Worm (Caenorhabditis elegans) whole organism, L1 larva: Measurements from ENCODE around the gene F28A12.10.
A peak's percentile ranks its signal among the peaks of the same experiment; 100 is the strongest.

ENCODE experiments used
- C16A3.4 ChIP-seq: fragments of 150-350 bp; optimal IDR thresholded peaks from 2 replicates; lab custom pipeline; 2014; ENCODE audit warnings: missing biosample characterization, missing genetic modification characterization
- C34B4.2 ChIP-seq: sonication (generic microtip); optimal IDR thresholded peaks from 2 replicates; lab custom pipeline; 2017; ENCODE audit warnings: mild to moderate bottlenecking, missing genetic modification characterization, missing compliant biosample characterization
- Y116A8C.19 ChIP-seq: sonication (generic microtip); optimal IDR thresholded peaks from 2 replicates; lab custom pipeline; 2016; ENCODE audit warnings: missing compliant biosample characterization, missing genetic modification characterization, borderline replicate concordance
- aly-2 ChIP-seq: fragments of 150-350 bp; optimal IDR thresholded peaks from 2 replicates; lab custom pipeline; 2014; ENCODE audit warnings: missing biosample characterization, missing genetic modification characterization
- ama-1 ChIP-seq: fragments of 150-350 bp; optimal IDR thresholded peaks from 2 replicates; lab custom pipeline; 2014
- blmp-1 ChIP-seq: fragments of 150-350 bp; optimal IDR thresholded peaks from 2 replicates; lab custom pipeline; 2014; ENCODE audit warnings: missing biosample characterization, missing genetic modification characterization
- ceh-63 ChIP-seq: fragments of 200-800 bp; sonication (Bioruptor generic); optimal IDR thresholded peaks from 2 replicates; lab custom pipeline; 2018; ENCODE audit warnings: mild to moderate bottlenecking, missing genetic modification characterization, missing compliant biosample characterization
- ceh-88 ChIP-seq: fragments of 200-800 bp; sonication (Bioruptor generic); IDR thresholded peaks from 2 replicates; pipeline ENCODE4 v1.3.6; 2022; ENCODE audit warnings: missing genetic modification characterization, missing compliant biosample characterization
- ceh-90 ChIP-seq: sonication (generic microtip); optimal IDR thresholded peaks from 2 replicates; lab custom pipeline; 2016; ENCODE audit warnings: missing genetic modification characterization, missing compliant biosample characterization
- dsc-1 ChIP-seq: sonication (generic microtip); optimal IDR thresholded peaks from 2 replicates; lab custom pipeline; 2016; ENCODE audit warnings: mild to moderate bottlenecking, missing genetic modification characterization, missing compliant biosample characterization
- efl-1 ChIP-seq, 4 experiments: fragments of 150-350 bp; optimal IDR thresholded peaks in 3 of 4; peaks in 1 of 4; 1 replicate in 1 of 4; 2 replicates in 3 of 4; lab custom pipeline; 2014; ENCODE audit warnings: missing biosample characterization in 2 of 4, missing genetic modification characterization in 2 of 4, missing genetic modification reagents in 2 of 4
- egl-13 ChIP-seq: sonication (generic microtip); optimal IDR thresholded peaks from 2 replicates; lab custom pipeline; 2016; ENCODE audit warnings: missing genotype, missing genetic modification reagents, missing genetic modification characterization, missing compliant biosample characterization
- elt-3 ChIP-seq, 6 experiments: fragments of 150-350 bp in 1 of 6; sonication (generic microtip); optimal IDR thresholded peaks; 2 replicates each; lab custom pipeline; 2017 to 2018; ENCODE audit warnings: missing biosample characterization in 6 of 6, missing genetic modification characterization in 6 of 6, inconsistent platforms in 1 of 6
- fos-1 ChIP-seq: fragments of 150-350 bp; optimal IDR thresholded peaks from 2 replicates; lab custom pipeline; 2014; ENCODE audit warnings: missing biosample characterization, missing genetic modification characterization
- grh-1 ChIP-seq: fragments of 200-800 bp; sonication (Bioruptor generic); IDR thresholded peaks from 2 replicates; pipeline ENCODE4 v1.3.6; 2022; ENCODE audit warnings: missing genetic modification reagents, missing genetic modification characterization, missing compliant biosample characterization
- hlh-17 ChIP-seq: fragments of 200-800 bp; sonication (Bioruptor generic); optimal IDR thresholded peaks from 2 replicates; lab custom pipeline; 2018; ENCODE audit warnings: missing genetic modification characterization, mild to moderate bottlenecking, missing compliant biosample characterization, moderate library complexity, borderline replicate concordance
- hlh-4 ChIP-seq: sonication (generic microtip); optimal IDR thresholded peaks from 2 replicates; lab custom pipeline; 2016; ENCODE audit warnings: mild to moderate bottlenecking, missing genetic modification characterization, missing compliant biosample characterization
- hpl-2 ChIP-seq: fragments of 150-350 bp; optimal IDR thresholded peaks from 2 replicates; lab custom pipeline; 2014; ENCODE audit warnings: missing biosample characterization, missing genetic modification reagents, missing genetic modification characterization
- isw-1 ChIP-seq: fragments of 200-800 bp; sonication (Bioruptor generic); IDR thresholded peaks from 2 replicates; pipeline ENCODE4 v1.3.6; 2022; ENCODE audit warnings: missing genetic modification characterization, missing compliant biosample characterization
- jun-1 ChIP-seq: fragments of 150-350 bp; optimal IDR thresholded peaks from 2 replicates; lab custom pipeline; 2014; ENCODE audit warnings: missing biosample characterization, missing genetic modification reagents, missing genetic modification characterization
- lin-14 ChIP-seq: fragments of 200-800 bp; sonication (Bioruptor generic); optimal IDR thresholded peaks from 2 replicates; lab custom pipeline; 2018; ENCODE audit warnings: mild to moderate bottlenecking, missing genetic modification characterization, moderate library complexity, missing compliant biosample characterization
- lin-35 ChIP-seq, 2 experiments: fragments of 150-350 bp; optimal IDR thresholded peaks; 2 replicates each; lab custom pipeline; 2014; ENCODE audit warnings: missing biosample characterization in 2 of 2, missing genetic modification characterization in 2 of 2, missing genetic modification reagents in 2 of 2
- lin-39 ChIP-seq: fragments of 150-350 bp; optimal IDR thresholded peaks from 2 replicates; lab custom pipeline; 2014; ENCODE audit warnings: missing biosample characterization, missing genetic modification reagents, missing genetic modification characterization
- lsy-2 ChIP-seq, 2 experiments: fragments of 150-350 bp; optimal IDR thresholded peaks; 2 replicates each; lab custom pipeline; 2014; ENCODE audit warnings: missing biosample characterization in 2 of 2, missing genetic modification characterization in 2 of 2
- mab-9 ChIP-seq: fragments of 200-800 bp; sonication (Bioruptor generic); IDR thresholded peaks from 2 replicates; pipeline ENCODE4 v1.3.6; 2022; ENCODE audit warnings: missing genetic modification reagents, missing genetic modification characterization, missing compliant biosample characterization
- mep-1 ChIP-seq: fragments of 150-350 bp; optimal IDR thresholded peaks from 2 replicates; lab custom pipeline; 2014; ENCODE audit warnings: missing biosample characterization, missing genetic modification characterization
- nhr-11 ChIP-seq: fragments of 150-350 bp; optimal IDR thresholded peaks from 2 replicates; lab custom pipeline; 2014; ENCODE audit warnings: missing biosample characterization, missing genetic modification characterization
- nhr-19 ChIP-seq: fragments of 200-800 bp; sonication (Bioruptor generic); conservative IDR thresholded peaks from 2 replicates; pipeline ENCODE4 v1.3.6; 2022; ENCODE audit warnings: missing genetic modification characterization, missing compliant biosample characterization
- nhr-20 ChIP-seq: sonication (generic microtip); optimal IDR thresholded peaks from 2 replicates; lab custom pipeline; 2016; ENCODE audit warnings: mild to moderate bottlenecking, missing genetic modification characterization, missing compliant biosample characterization
- nhr-47 ChIP-seq: sonication (generic microtip); optimal IDR thresholded peaks from 2 replicates; lab custom pipeline; 2016; ENCODE audit warnings: mild to moderate bottlenecking, missing genetic modification characterization, moderate library complexity, missing compliant biosample characterization
- nhr-71 ChIP-seq: sonication (generic microtip); optimal IDR thresholded peaks from 2 replicates; lab custom pipeline; 2016; ENCODE audit warnings: mild to moderate bottlenecking, missing genetic modification characterization, moderate library complexity, missing compliant biosample characterization
- nhr-76 ChIP-seq: sonication (generic microtip); optimal IDR thresholded peaks from 2 replicates; lab custom pipeline; 2017; ENCODE audit warnings: missing biosample characterization, missing genetic modification characterization
- nhr-77 ChIP-seq: fragments of 150-350 bp; optimal IDR thresholded peaks from 2 replicates; lab custom pipeline; 2014; ENCODE audit warnings: missing biosample characterization, missing genetic modification characterization
- nhr-84 ChIP-seq: sonication (generic microtip); optimal IDR thresholded peaks from 2 replicates; lab custom pipeline; 2017; ENCODE audit warnings: missing biosample characterization, missing genetic modification characterization
- nhr-90 ChIP-seq: sonication (generic microtip); optimal IDR thresholded peaks from 2 replicates; lab custom pipeline; 2016; ENCODE audit warnings: mild to moderate bottlenecking, missing genetic modification characterization, missing compliant biosample characterization; ENCODE audit not compliant: poor library complexity
- pag-3 ChIP-seq: sonication (generic microtip); optimal IDR thresholded peaks from 2 replicates; lab custom pipeline; 2017; ENCODE audit warnings: missing genetic modification characterization, mild to moderate bottlenecking, missing compliant biosample characterization, antibody characterized with exemption, borderline replicate concordance; ENCODE audit not compliant: insufficient read depth
- pqm-1 ChIP-seq: sonication (generic microtip); optimal IDR thresholded peaks from 3 replicates; lab custom pipeline; 2017; ENCODE audit warnings: missing biosample characterization, missing genetic modification characterization
- skn-1 ChIP-seq: fragments of 150-350 bp; optimal IDR thresholded peaks from 2 replicates; lab custom pipeline; 2014; ENCODE audit warnings: missing biosample characterization, missing genetic modification characterization
- snu-23 ChIP-seq: sonication (generic microtip); optimal IDR thresholded peaks from 2 replicates; lab custom pipeline; 2016; ENCODE audit warnings: missing genetic modification characterization, missing compliant biosample characterization
- sox-4 ChIP-seq: sonication (generic microtip); optimal IDR thresholded peaks from 2 replicates; lab custom pipeline; 2016; ENCODE audit warnings: missing genetic modification characterization, missing compliant biosample characterization
- sptf-1 ChIP-seq: fragments of 150-350 bp; optimal IDR thresholded peaks from 2 replicates; lab custom pipeline; 2014; ENCODE audit warnings: missing biosample characterization, missing genetic modification characterization
- tbx-2 ChIP-seq: sonication (generic microtip); optimal IDR thresholded peaks from 2 replicates; lab custom pipeline; 2016; ENCODE audit warnings: missing genetic modification characterization, missing compliant biosample characterization
- tlp-1 ChIP-seq: fragments of 150-350 bp; optimal IDR thresholded peaks from 2 replicates; lab custom pipeline; 2014; ENCODE audit warnings: missing biosample characterization, missing genetic modification characterization
- unc-130 ChIP-seq: fragments of 150-350 bp; optimal IDR thresholded peaks from 2 replicates; lab custom pipeline; 2017; ENCODE audit warnings: missing biosample characterization, missing genetic modification characterization, inconsistent platforms
- unc-30 ChIP-seq: sonication (generic microtip); optimal IDR thresholded peaks from 2 replicates; lab custom pipeline; 2017; ENCODE audit warnings: missing biosample characterization, missing genetic modification characterization
- unc-98 ChIP-seq: fragments of 200-800 bp; sonication (Bioruptor generic); IDR thresholded peaks from 2 replicates; pipeline ENCODE4 v1.3.6; 2022; ENCODE audit warnings: missing genetic modification characterization, missing compliant biosample characterization
- zag-1 ChIP-seq: fragments of 150-350 bp; optimal IDR thresholded peaks from 2 replicates; lab custom pipeline; 2014; ENCODE audit warnings: missing biosample characterization, missing genetic modification characterization
- zip-4 ChIP-seq: fragments of 200-800 bp; sonication (Bioruptor generic); optimal IDR thresholded peaks from 2 replicates; lab custom pipeline; 2018; ENCODE audit warnings: mild to moderate bottlenecking, missing genetic modification characterization, moderate library complexity, missing compliant biosample characterization

F28A12.10 gene

ce11 chrV:8610633-8611404 lies 26.7 kb downstream of the F28A12.10 start, which contains the start of gene fip-4 (continued):
- TF ChIP-seq unc-98 (GFP tag; lab: Robert Waterston, UW) = no peak
- no peak for TF ChIP-seq pag-3 (tag; lab: Kevin White, UChicago)
- no peak for TF ChIP-seq skn-1 (tag; lab: Kevin White, UChicago)
- TF ChIP-seq blmp-1 (tag; lab: Kevin White, UChicago) = peak; percentile 99
- peak; percentile 26 for TF ChIP-seq nhr-90
- TF ChIP-seq dsc-1 (tag; lab: Kevin White, UChicago) = no peak
- no peak for TF ChIP-seq aly-2 (tag; lab: Kevin White, UChicago)
- TF ChIP-seq hlh-4 = no peak
- TF ChIP-seq nhr-76 (tag; lab: Kevin White, UChicago) = no peak
- TF ChIP-seq tbx-2 (tag; lab: Kevin White, UChicago) = no peak
- no peak for TF ChIP-seq ama-1 (lab: Kevin White, UChicago)
- no peak for TF ChIP-seq ceh-88
- no peak for TF ChIP-seq zag-1 (tag; lab: Kevin White, UChicago)
- peak; percentile 59 for TF ChIP-seq unc-130 (tag; lab: Kevin White, UChicago)
- TF ChIP-seq nhr-19 = peak; percentile 63
- peak; percentile 61 for TF ChIP-seq nhr-20
- TF ChIP-seq hpl-2 (GFP tag; lab: Kevin White, UChicago) = no peak
- no peak for TF ChIP-seq nhr-84
- TF ChIP-seq ceh-63 (GFP tag; lab: Kevin White, UChicago) = no peak
- no peak for TF ChIP-seq isw-1 (GFP tag; lab: Robert Waterston, UW)
- TF ChIP-seq nhr-11 (tag; lab: Kevin White, UChicago) = no peak
- no peak for TF ChIP-seq Y116A8C.19 (tag; lab: Kevin White, UChicago)
- TF ChIP-seq sox-4 (tag; lab: Kevin White, UChicago) = no peak
- no peak for TF ChIP-seq mab-9 (GFP tag; lab: Robert Waterston, UW)
- TF ChIP-seq ceh-90 (tag; lab: Kevin White, UChicago) = no peak
- TF ChIP-seq lin-35 (GFP tag; optimal IDR thresholded peaks at IDR 0.05; lab: Kevin White, UChicago) = peak in 1 of 2 experiments; percentile 61
- TF ChIP-seq unc-30 (tag; lab: Kevin White, UChicago) = no peak
- peak; percentile 6 to 30 for TF ChIP-seq lsy-2 (tag; optimal IDR thresholded peaks at IDR 0.05; lab: Kevin White, UChicago)
- TF ChIP-seq mep-1 (tag; lab: Kevin White, UChicago) = peak; percentile 24
- TF ChIP-seq nhr-47 (tag; lab: Kevin White, UChicago) = peak; percentile 43
- TF ChIP-seq jun-1 (tag; lab: Kevin White, UChicago) = no peak
- no peak for TF ChIP-seq C34B4.2 (tag; lab: Kevin White, UChicago)
- no peak for TF ChIP-seq pqm-1
- TF ChIP-seq lin-39 (tag; lab: Kevin White, UChicago) = no peak
- TF ChIP-seq, all 84 proteins: peak for 24

- no peak for TF ChIP-seq snu-23 (GFP tag; lab: Kevin White, UChicago)
- TF ChIP-seq hpl-2 (GFP tag; lab: Kevin White, UChicago) = no peak
- no peak for TF ChIP-seq sox-4 (tag; lab: Kevin White, UChicago)
- no peak for TF ChIP-seq elt-3 (tag; optimal IDR thresholded peaks at IDR 0.05; lab: Kevin White, UChicago)
- TF ChIP-seq fos-1 = no peak
- no peak for TF ChIP-seq hlh-17 (GFP tag; lab: Kevin White, UChicago)
- TF ChIP-seq sptf-1 (tag; lab: Kevin White, UChicago) = no peak
- no peak for TF ChIP-seq grh-1 (GFP tag; lab: Robert Waterston, UW)
- TF ChIP-seq nhr-76 (tag; lab: Kevin White, UChicago) = no peak
- TF ChIP-seq mab-9 (GFP tag; lab: Robert Waterston, UW) = no peak
- peak; percentile 0 for TF ChIP-seq nhr-71
- TF ChIP-seq hlh-4 = no peak
- TF ChIP-seq efl-1 (optimal IDR thresholded peaks at IDR 0.05; lab: Kevin White, UChicago) = no peak
- TF ChIP-seq efl-1 (GFP tag; optimal IDR thresholded peaks at IDR 0.05 in 1 of 2; lab: Kevin White, UChicago) = no peak
- TF ChIP-seq blmp-1 (tag; lab: Kevin White, UChicago) = peak; percentile 13
- TF ChIP-seq isw-1 (GFP tag; lab: Robert Waterston, UW) = no peak
- no peak for TF ChIP-seq nhr-77
- no peak for TF ChIP-seq C16A3.4 (tag; lab: Kevin White, UChicago)
- TF ChIP-seq ceh-90 (tag; lab: Kevin White, UChicago) = no peak
- TF ChIP-seq pqm-1 = no peak
- no peak for TF ChIP-seq zip-4 (GFP tag; lab: Kevin White, UChicago)
- no peak for TF ChIP-seq zag-1 (tag; lab: Kevin White, UChicago)
- no peak for TF ChIP-seq tlp-1 (tag; lab: Kevin White, UChicago)
- TF ChIP-seq lin-14 (GFP tag; lab: Kevin White, UChicago) = peak; percentile 79
- TF ChIP-seq nhr-47 (tag; lab: Kevin White, UChicago) = peak; percentile 19
- TF ChIP-seq egl-13 (tag; lab: Kevin White, UChicago) = no peak
Measured at ce11 chrV:8609776-8610529, 27.6 kb downstream of the F28A12.10 start.
